Fruit fly (Drosophila melanogaster): ENCODE data around the gene B4.
A peak's percentile ranks its signal among the peaks of the same experiment; 100 is the strongest.

dm6 chr2L:13571791-13572451 lies 22.8 kb upstream of the B4 start:
- TF ChIP-seq h (GFP tag; optimal IDR thresholded peaks at IDR 0.05) (peak; percentile 2), Myc (optimal IDR thresholded peaks at IDR 0.05) (no peak), tai (GFP tag; optimal IDR thresholded peaks at IDR 0.05) (no peak), usp (GFP tag; optimal IDR thresholded peaks at IDR 0.05) (no peak), sv (GFP tag; optimal IDR thresholded peaks at IDR 0.05) (no peak), ey (GFP tag; optimal IDR thresholded peaks at IDR 0.05) (no peak), Dif (GFP tag; optimal IDR thresholded peaks at IDR 0.05; ENCODE audit: partially characterized antibody) (no peak), Hr83 (GFP tag; optimal IDR thresholded peaks at IDR 0.05; ENCODE audit: poor library complexity, severe bottlenecking) (no peak), br (GFP tag; optimal IDR thresholded peaks at IDR 0.05) (no peak)
